Fruit fly (Drosophila melanogaster) whole organism, embryonic: ENCODE measurements around the gene CG5828.

Experiments
- ATbp ChIP-seq: fragments of 200-800 bp; sonication (Bioruptor generic); optimal IDR thresholded peaks from 2 replicates; lab custom pipeline; 2017; ENCODE audit warnings: missing biosample characterization, mild to moderate bottlenecking, missing genetic modification characterization, missing genetic modification reagents
- Ada2b ChIP-seq: fragments of 200-800 bp; sonication (Bioruptor generic); IDR thresholded peaks from 2 replicates; pipeline ENCODE4 v1.3.6; 2022; ENCODE audit warnings: missing biosample characterization, missing genetic modification characterization
- Adf1 ChIP-seq: fragments of 200-800 bp; sonication (Bioruptor generic); IDR thresholded peaks from 2 replicates; pipeline ENCODE4 v1.3.6; 2022; ENCODE audit warnings: missing biosample characterization, missing genetic modification characterization
- Bteb2 ChIP-seq: fragments of 200-800 bp; sonication (Bioruptor generic); optimal IDR thresholded peaks from 2 replicates; lab custom pipeline; 2016; ENCODE audit warnings: missing biosample characterization, missing genetic modification characterization
- CG10321 ChIP-seq: fragments of 200-800 bp; sonication (Bioruptor generic); IDR thresholded peaks from 2 replicates; pipeline ENCODE4 v1.3.6; 2022; ENCODE audit warnings: missing biosample characterization, missing genetic modification characterization
- CG11247 ChIP-seq: fragments of 200-800 bp; sonication (Bioruptor generic); IDR thresholded peaks from 2 replicates; pipeline ENCODE4 v1.3.6; 2022; ENCODE audit warnings: missing biosample characterization, missing genetic modification characterization
- CG11560 ChIP-seq: fragments of 200-800 bp; sonication (Bioruptor generic); IDR thresholded peaks from 3 replicates; pipeline ENCODE4 v1.3.6; 2022; ENCODE audit warnings: missing biosample characterization, missing genetic modification characterization
- CG11696 ChIP-seq: fragments of 200-800 bp; sonication (Bioruptor generic); IDR thresholded peaks from 2 replicates; pipeline ENCODE4 v1.3.6; 2022; ENCODE audit warnings: missing biosample characterization, missing genetic modification characterization
- CG12219 ChIP-seq: fragments of 200-800 bp; sonication (Bioruptor generic); optimal IDR thresholded peaks from 3 replicates; lab custom pipeline; 2018; ENCODE audit warnings: missing biosample characterization, mild to moderate bottlenecking, missing genetic modification characterization
- CG13287 ChIP-seq: fragments of 200-800 bp; sonication (Bioruptor generic); IDR thresholded peaks from 2 replicates; pipeline ENCODE4 v1.3.6; 2022; ENCODE audit warnings: missing biosample characterization, missing genetic modification characterization; ENCODE audit not compliant: partially characterized antibody
- CG17568 ChIP-seq: fragments of 200-800 bp; sonication (Bioruptor generic); optimal IDR thresholded peaks from 2 replicates; lab custom pipeline; 2018; ENCODE audit warnings: missing biosample characterization, mild to moderate bottlenecking, missing genetic modification characterization, moderate library complexity
- CG18011 ChIP-seq: fragments of 200-800 bp; sonication (Bioruptor generic); optimal IDR thresholded peaks from 2 replicates; lab custom pipeline; 2017; ENCODE audit warnings: missing biosample characterization, missing genetic modification characterization, mild to moderate bottlenecking, moderate library complexity, missing genotype
- CG30403 ChIP-seq: fragments of 200-800 bp; sonication (Bioruptor generic); optimal IDR thresholded peaks from 3 replicates; lab custom pipeline; 2016; ENCODE audit warnings: missing biosample characterization, missing genetic modification characterization
- CG31365 ChIP-seq: fragments of 200-800 bp; sonication (Bioruptor generic); optimal IDR thresholded peaks from 2 replicates; lab custom pipeline; 2018; ENCODE audit warnings: missing biosample characterization, mild to moderate bottlenecking, missing genetic modification characterization
- CG32772 ChIP-seq: fragments of 200-800 bp; sonication (Bioruptor generic); IDR thresholded peaks from 2 replicates; pipeline ENCODE4 v1.3.6; 2022; ENCODE audit warnings: missing biosample characterization, missing genetic modification characterization
- CG42726 ChIP-seq: fragments of 200-800 bp; sonication (Bioruptor generic); IDR thresholded peaks from 2 replicates; pipeline ENCODE4 v1.3.6; 2022; ENCODE audit warnings: missing biosample characterization, missing genetic modification characterization; ENCODE audit not compliant: partially characterized antibody
- CG5180 ChIP-seq: fragments of 200-800 bp; sonication (Bioruptor generic); optimal IDR thresholded peaks from 3 replicates; lab custom pipeline; 2017; ENCODE audit warnings: missing biosample characterization, missing genetic modification characterization, mild to moderate bottlenecking, moderate library complexity, missing genetic modification reagents
- CG5245 ChIP-seq: fragments of 200-800 bp; sonication (Bioruptor generic); optimal IDR thresholded peaks from 3 replicates; lab custom pipeline; 2016; ENCODE audit warnings: missing biosample characterization, missing genetic modification characterization
- CG6254 ChIP-seq: fragments of 200-800 bp; sonication (Bioruptor generic); optimal IDR thresholded peaks from 3 replicates; lab custom pipeline; 2017; ENCODE audit warnings: mild to moderate bottlenecking, missing biosample characterization, missing genetic modification reagents, missing genetic modification characterization
- CG6689 ChIP-seq: fragments of 200-800 bp; sonication (Bioruptor generic); IDR thresholded peaks from 2 replicates; pipeline ENCODE4 v1.3.6; 2022; ENCODE audit warnings: missing biosample characterization, missing genetic modification characterization
- CG7786 ChIP-seq: fragments of 200-800 bp; sonication (Bioruptor generic); optimal IDR thresholded peaks from 2 replicates; lab custom pipeline; 2016; ENCODE audit warnings: missing biosample characterization, missing genetic modification characterization
- CG8281 ChIP-seq: fragments of 200-800 bp; sonication (Bioruptor generic); optimal IDR thresholded peaks from 2 replicates; lab custom pipeline; 2018; ENCODE audit warnings: missing biosample characterization, mild to moderate bottlenecking, missing genetic modification characterization, moderate library complexity
- CG8290 ChIP-seq, 3 experiments: fragments of 200-800 bp; sonication (Bioruptor generic); optimal IDR thresholded peaks; 2 replicates each; lab custom pipeline; 2016 to 2019; ENCODE audit warnings: missing biosample characterization in 3 of 3, missing genetic modification characterization in 3 of 3, mild to moderate bottlenecking in 2 of 3, moderate library complexity in 1 of 3
- Chrac-16 ChIP-seq: fragments of 200-800 bp; sonication (Bioruptor generic); optimal IDR thresholded peaks from 3 replicates; lab custom pipeline; 2016; ENCODE audit warnings: missing biosample characterization, missing genetic modification characterization
- Ets65A ChIP-seq: fragments of 200-800 bp; sonication (Bioruptor generic); peaks from one replicate; lab custom pipeline; 2016; ENCODE audit warnings: missing biosample characterization, missing genetic modification characterization
- Med ChIP-seq: fragments of 200-800 bp; sonication (Bioruptor generic); peaks from one replicate; lab custom pipeline; 2016; ENCODE audit warnings: missing biosample characterization, missing genetic modification characterization, mild to moderate bottlenecking, inconsistent platforms, moderate library complexity
- Myb ChIP-seq: fragments of 200-800 bp; sonication (Bioruptor generic); optimal IDR thresholded peaks from 2 replicates; lab custom pipeline; 2016; ENCODE audit warnings: missing biosample characterization, missing genetic modification characterization
- Neu2 ChIP-seq: fragments of 200-800 bp; sonication (Bioruptor generic); optimal IDR thresholded peaks from 3 replicates; lab custom pipeline; 2016; ENCODE audit warnings: missing biosample characterization, missing genetic modification characterization, borderline replicate concordance
- TFAM ChIP-seq: fragments of 200-800 bp; sonication (Bioruptor generic); optimal IDR thresholded peaks from 2 replicates; lab custom pipeline; 2017; ENCODE audit warnings: missing biosample characterization, missing genetic modification characterization, inconsistent platforms
- Taf1 ChIP-seq: fragments of 200-800 bp; sonication (Bioruptor generic); IDR thresholded peaks from 2 replicates; pipeline ENCODE4 v1.3.6; 2022; ENCODE audit warnings: missing biosample characterization, missing genetic modification characterization
- Xrp1 ChIP-seq: fragments of 200-800 bp; sonication (Bioruptor generic); IDR thresholded peaks from 2 replicates; pipeline ENCODE4 v1.3.6; 2022; ENCODE audit warnings: missing biosample characterization, missing genetic modification characterization
- bcd ChIP-seq: fragments of 200-800 bp; sonication (Bioruptor generic); optimal IDR thresholded peaks from 2 replicates; lab custom pipeline; 2017; ENCODE audit warnings: missing biosample characterization, mild to moderate bottlenecking, missing genetic modification characterization
- bsh ChIP-seq, 2 experiments: fragments of 200-800 bp; sonication (Bioruptor generic); optimal IDR thresholded peaks; 2 replicates each; lab custom pipeline; 2017 to 2018; ENCODE audit warnings: mild to moderate bottlenecking in 2 of 2, missing biosample characterization in 2 of 2, missing genetic modification characterization in 2 of 2, moderate library complexity in 1 of 2
- chinmo ChIP-seq: fragments of 200-800 bp; sonication (Bioruptor generic); IDR thresholded peaks from 4 replicates; pipeline ENCODE4 v1.3.6; 2022; ENCODE audit warnings: missing biosample characterization, missing genetic modification characterization; ENCODE audit not compliant: partially characterized antibody
- danr ChIP-seq: fragments of 200-800 bp; sonication (Bioruptor generic); IDR thresholded peaks from 2 replicates; pipeline ENCODE4 v1.3.6; 2022; ENCODE audit warnings: missing biosample characterization, missing genetic modification characterization
- dysf ChIP-seq: fragments of 200-800 bp; sonication (Bioruptor generic); IDR thresholded peaks from 3 replicates; pipeline ENCODE4 v1.3.6; 2022; ENCODE audit warnings: missing biosample characterization, missing genetic modification characterization
- ems ChIP-seq: fragments of 200-800 bp; sonication (Bioruptor generic); optimal IDR thresholded peaks from 3 replicates; lab custom pipeline; 2016; ENCODE audit warnings: missing biosample characterization, missing genetic modification characterization
- esg ChIP-seq: fragments of 200-800 bp; sonication (Bioruptor generic); conservative IDR thresholded peaks from 2 replicates; pipeline ENCODE4 v1.3.6; 2022; ENCODE audit warnings: missing biosample characterization, missing genetic modification characterization
- fd64A ChIP-seq: fragments of 200-800 bp; sonication (Bioruptor generic); optimal IDR thresholded peaks from 3 replicates; lab custom pipeline; 2018; ENCODE audit warnings: missing biosample characterization, mild to moderate bottlenecking, missing genetic modification characterization
- gem ChIP-seq: fragments of 200-800 bp; sonication (Bioruptor generic); optimal IDR thresholded peaks from 2 replicates; lab custom pipeline; 2019; ENCODE audit warnings: missing biosample characterization, mild to moderate bottlenecking, missing genetic modification characterization, moderate library complexity
- gsb ChIP-seq: fragments of 200-800 bp; sonication (Bioruptor generic); IDR thresholded peaks from 2 replicates; pipeline ENCODE4 v1.3.6; 2022; ENCODE audit warnings: missing biosample characterization, missing genetic modification characterization
- inv ChIP-seq: fragments of 200-800 bp; sonication (Bioruptor generic); IDR thresholded peaks from 2 replicates; pipeline ENCODE4 v1.3.6; 2022; ENCODE audit warnings: missing biosample characterization, missing genetic modification characterization; ENCODE audit not compliant: partially characterized antibody
- lov ChIP-seq, 2 experiments: fragments of 200-800 bp in 1 of 2; fragments of >200 bp in 1 of 2; sonication (Bioruptor generic) in 1 of 2; IDR thresholded peaks in 1 of 2; optimal IDR thresholded peaks in 1 of 2; 2 replicates in 1 of 2; 3 replicates in 1 of 2; pipeline versions ENCODE4 v1.3.6 to Lab custom; 2017 to 2022; ENCODE audit warnings: missing biosample characterization in 1 of 2, missing genetic modification characterization in 1 of 2
- mirr ChIP-seq: fragments of 200-800 bp; sonication (Bioruptor generic); optimal IDR thresholded peaks from 3 replicates; lab custom pipeline; 2018; ENCODE audit warnings: missing biosample characterization, mild to moderate bottlenecking, missing genetic modification characterization
- sisA ChIP-seq: fragments of 200-800 bp; sonication (Bioruptor generic); IDR thresholded peaks from 2 replicates; pipeline ENCODE4 v1.3.6; 2022; ENCODE audit warnings: missing biosample characterization, missing genetic modification characterization
- slbo ChIP-seq: fragments of 200-800 bp; sonication (Bioruptor generic); IDR thresholded peaks from 2 replicates; pipeline ENCODE4 v1.3.6; 2022; ENCODE audit warnings: missing biosample characterization, missing genetic modification characterization
- tll ChIP-seq, 2 experiments: fragments of 200-800 bp in 1 of 2; fragments of >200 bp in 1 of 2; sonication (Bioruptor generic) in 1 of 2; optimal IDR thresholded peaks; 2 replicates each; lab custom pipeline; 2017 to 2019; ENCODE audit warnings: missing biosample characterization in 2 of 2, missing genetic modification characterization in 2 of 2, mild to moderate bottlenecking in 1 of 2, moderate library complexity in 1 of 2
- toy ChIP-seq: fragments of 200-800 bp; sonication (Bioruptor generic); IDR thresholded peaks from 2 replicates; pipeline ENCODE4 v1.3.6; 2022; ENCODE audit warnings: missing biosample characterization, missing genetic modification characterization

Gene CG5828

dm6 chr2L:5086905-5087522 is 6.8 kb upstream of the CG5828 start (continued):
- TF ChIP-seq danr (GFP tag; lab: Robert Waterston, UW) (peak; percentile 42; the same call in 1 of the 2 replicates), CG5180 (GFP tag; lab: Kevin White, UChicago) (peak; percentile 76), sisA (GFP tag; lab: Robert Waterston, UW) (peak; percentile 57), gem (tag; lab: Kevin White, UChicago) (peak; percentile 87), CG11560 (tag; lab: Robert Waterston, UW) (no peak), inv (GFP tag; lab: Robert Waterston, UW) (no peak), Ets65A (GFP tag; lab: Kevin White, UChicago) (peak; percentile 96), gsb (GFP tag; lab: Robert Waterston, UW) (no peak), slbo (peak; percentile 63; the same call in 1 of the 2 replicates), CG13287 (GFP tag; lab: Robert Waterston, UW) (no peak), toy (no peak), CG11247 (GFP tag; lab: Robert Waterston, UW) (peak; percentile 31; the same call in 1 of the 2 replicates), CG42726 (no peak), CG31365 (tag; lab: Kevin White, UChicago) (peak; percentile 49), esg (peak; percentile 53; the same call in 1 of the 2 replicates), Bteb2 (GFP tag; lab: Kevin White, UChicago) (peak; percentile 53), ATbp (GFP tag; lab: Kevin White, UChicago) (peak; percentile 86), Chrac-16 (GFP tag; lab: Kevin White, UChicago) (peak; percentile 42), CG7786 (GFP tag; lab: Kevin White, UChicago) (peak; percentile 60), CG32772 (GFP tag; lab: Robert Waterston, UW) (0 out of 2 replicates have a peak, but pooled peaks have one; percentile 30), CG30403 (GFP tag; lab: Kevin White, UChicago) (peak; percentile 84), CG5245 (GFP tag; lab: Kevin White, UChicago) (peak; percentile 69), dysf (GFP tag; lab: Robert Waterston, UW) (peak; percentile 65), CG6689 (GFP tag; lab: Robert Waterston, UW) (peak; percentile 73), CG6254 (peak; percentile 76), Taf1 (no peak), Xrp1 (GFP tag; lab: Robert Waterston, UW) (peak; percentile 79), Adf1 (GFP tag; lab: Robert Waterston, UW) (no peak), tll (GFP tag; optimal IDR thresholded peaks at IDR 0.05; lab: Kevin White, UChicago) (no peak), CG8290 (GFP tag; optimal IDR thresholded peaks at IDR 0.05; lab: Kevin White, UChicago) (peak; percentile 40), CG8290 (tag; optimal IDR thresholded peaks at IDR 0.05; lab: Kevin White, UChicago) (peak in 1 of 2 experiments; percentile 50), Myb (GFP tag; lab: Kevin White, UChicago) (peak; percentile 41), TFAM (no peak), Med (peak; percentile 93), fd64A (GFP tag; lab: Kevin White, UChicago) (peak; percentile 64), mirr (GFP tag; lab: Kevin White, UChicago) (peak; percentile 48), CG18011 (GFP tag; lab: Kevin White, UChicago) (peak; percentile 19), lov (optimal IDR thresholded peaks at IDR 0.05; lab: Kevin White, UChicago) (no peak), lov (GFP tag; IDR thresholded peaks at IDR 0.05; lab: Robert Waterston, UW) (no peak), chinmo (GFP tag; lab: Robert Waterston, UW) (no peak), CG17568 (GFP tag; lab: Kevin White, UChicago) (peak; percentile 47), bsh (GFP tag; optimal IDR thresholded peaks at IDR 0.05; lab: Kevin White, UChicago) (peak; percentile 74 to 79), bcd (peak; percentile 72), ems (GFP tag; lab: Kevin White, UChicago) (peak; percentile 63), CG11696 (GFP tag; lab: Robert Waterston, UW) (peak; percentile 86), CG12219 (GFP tag; lab: Kevin White, UChicago) (peak; percentile 79), CG10321 (GFP tag; lab: Robert Waterston, UW) (no peak), Neu2 (GFP tag; lab: Kevin White, UChicago) (no peak), CG8281 (tag; lab: Kevin White, UChicago) (peak; percentile 67), Ada2b (peak; percentile 54)
